Fruit fly (Drosophila melanogaster) whole organism, pupa: ENCODE data around the gene CG2247.
A peak's percentile ranks its signal among the peaks of the same experiment; 100 is the strongest.
"Not testable (repeated sequence)": the region's sequence is repeated elsewhere in the genome, so short reads cannot be mapped to it uniquely, and the experiment has no call there.

ENCODE experiments used
- CG10348 ChIP-seq: fragments of 200-800 bp; sonication (Bioruptor generic); IDR thresholded peaks from 2 replicates; pipeline ENCODE4 v1.3.6; 2022; ENCODE audit warnings: missing biosample characterization, missing genetic modification characterization
- CG12605 ChIP-seq: fragments of 200-800 bp; sonication (Bioruptor generic); IDR thresholded peaks from 2 replicates; pipeline ENCODE4 v1.3.6; 2022; ENCODE audit warnings: missing biosample characterization, missing genetic modification characterization
- CG13204 ChIP-seq: fragments of 200-800 bp; sonication (Bioruptor generic); optimal IDR thresholded peaks from 2 replicates; lab custom pipeline; 2018; ENCODE audit warnings: missing biosample characterization, mild to moderate bottlenecking, missing genetic modification characterization, moderate library complexity
- CG14655 ChIP-seq: fragments of 200-800 bp; sonication (Bioruptor generic); optimal IDR thresholded peaks from 3 replicates; lab custom pipeline; 2017; ENCODE audit warnings: mild to moderate bottlenecking, missing biosample characterization, missing genetic modification reagents, missing genetic modification characterization
- CG15710 ChIP-seq: fragments of 200-800 bp; sonication (Bioruptor generic); optimal IDR thresholded peaks from 2 replicates; lab custom pipeline; 2018; ENCODE audit warnings: missing biosample characterization, mild to moderate bottlenecking, missing genetic modification characterization, moderate library complexity
- CG17806 ChIP-seq: fragments of 200-800 bp; sonication (Bioruptor generic); optimal IDR thresholded peaks from 2 replicates; lab custom pipeline; 2018; ENCODE audit warnings: missing biosample characterization, mild to moderate bottlenecking, missing genetic modification characterization, moderate library complexity
- CG32121 ChIP-seq: fragments of 200-800 bp; sonication (Bioruptor generic); IDR thresholded peaks from 2 replicates; pipeline ENCODE4 v1.3.6; 2022; ENCODE audit warnings: missing biosample characterization, missing genetic modification characterization
- CG34367 ChIP-seq: fragments of 200-800 bp; sonication (Bioruptor generic); optimal IDR thresholded peaks from 2 replicates; lab custom pipeline; 2018; ENCODE audit warnings: missing biosample characterization, mild to moderate bottlenecking, missing genetic modification characterization
- CG4496 ChIP-seq: fragments of 200-800 bp; sonication (Bioruptor generic); IDR thresholded peaks from 3 replicates; pipeline ENCODE4 v1.3.6; 2022; ENCODE audit warnings: missing biosample characterization, missing genetic modification characterization
- CG8159 ChIP-seq: fragments of 200-800 bp; sonication (Bioruptor generic); optimal IDR thresholded peaks from 3 replicates; lab custom pipeline; 2018; ENCODE audit warnings: missing biosample characterization, mild to moderate bottlenecking, missing genetic modification characterization, moderate library complexity
- CG8301 ChIP-seq: fragments of 200-800 bp; sonication (Bioruptor generic); optimal IDR thresholded peaks from 2 replicates; lab custom pipeline; 2018; ENCODE audit warnings: missing biosample characterization, mild to moderate bottlenecking, missing genetic modification characterization
- CG9948 ChIP-seq: fragments of 200-800 bp; sonication (Bioruptor generic); optimal IDR thresholded peaks from 2 replicates; lab custom pipeline; 2018; ENCODE audit warnings: missing biosample characterization, mild to moderate bottlenecking, missing genetic modification characterization, moderate library complexity
- D1 ChIP-seq: fragments of 200-800 bp; sonication (Bioruptor generic); optimal IDR thresholded peaks from 2 replicates; lab custom pipeline; 2018; ENCODE audit warnings: missing biosample characterization, mild to moderate bottlenecking, missing genetic modification characterization, moderate library complexity
- EcR ChIP-seq: fragments of 200-800 bp; sonication (Bioruptor generic); optimal IDR thresholded peaks from 3 replicates; lab custom pipeline; 2019; ENCODE audit warnings: missing biosample characterization, missing genetic modification characterization, mild to moderate bottlenecking, moderate library complexity, missing genetic modification reagents
- Ets98B ChIP-seq: fragments of 200-800 bp; sonication (Bioruptor generic); IDR thresholded peaks from 2 replicates; pipeline ENCODE4 v1.3.6; 2022; ENCODE audit warnings: missing biosample characterization, missing genetic modification characterization
- Pif1A ChIP-seq: fragments of 200-800 bp; sonication (Bioruptor generic); optimal IDR thresholded peaks from 3 replicates; lab custom pipeline; 2016; ENCODE audit warnings: missing biosample characterization, missing genetic modification characterization
- Pif1B ChIP-seq: fragments of 200-800 bp; sonication (Bioruptor generic); optimal IDR thresholded peaks from 3 replicates; lab custom pipeline; 2016; ENCODE audit warnings: missing biosample characterization, missing genetic modification characterization
- Snoo ChIP-seq: fragments of 200-800 bp; sonication (Bioruptor generic); optimal IDR thresholded peaks from 3 replicates; lab custom pipeline; 2017; ENCODE audit warnings: missing biosample characterization, mild to moderate bottlenecking, missing genetic modification characterization, inconsistent platforms
- fd96Ca ChIP-seq: fragments of 200-800 bp; sonication (Bioruptor generic); IDR thresholded peaks from 3 replicates; pipeline ENCODE4 v1.3.6; 2022; ENCODE audit warnings: missing biosample characterization, missing genetic modification characterization
- gl ChIP-seq: fragments of 200-800 bp; sonication (Bioruptor generic); optimal IDR thresholded peaks from 2 replicates; lab custom pipeline; 2018; ENCODE audit warnings: missing biosample characterization, mild to moderate bottlenecking, missing genetic modification characterization
- rn ChIP-seq: fragments of 200-800 bp; sonication (Bioruptor generic); IDR thresholded peaks from 2 replicates; pipeline ENCODE4 v1.3.6; 2022; ENCODE audit warnings: missing biosample characterization, missing genetic modification characterization

Gene CG2247

dm6 chrX:11601408-11601807 lies 10.0 kb downstream of the CG2247 start:
- TF ChIP-seq CG4496 (GFP tag; lab: Robert Waterston, UW) (no peak), CG15710 (tag; lab: Kevin White, UChicago) (no peak), CG32121 (GFP tag; lab: Robert Waterston, UW) (no peak), gl (tag; lab: Kevin White, UChicago) (no peak), CG8159 (tag; lab: Kevin White, UChicago) (no peak), CG14655 (GFP tag; lab: Kevin White, UChicago) (no peak), CG12605 (GFP tag; lab: Robert Waterston, UW) (0 out of 2 replicates have a peak, but pooled peaks have one; percentile 22)

dm6 chrX:11600795-11601358 lies 10.6 kb downstream of the CG2247 start:
- TF ChIP-seq gl (tag; lab: Kevin White, UChicago), result no peak
- no peak for TF ChIP-seq D1 (tag; lab: Kevin White, UChicago)
- no peak for TF ChIP-seq CG32121 (GFP tag; lab: Robert Waterston, UW)
- TF ChIP-seq CG10348 (GFP tag; lab: Robert Waterston, UW), result no peak
- TF ChIP-seq CG8159 (tag; lab: Kevin White, UChicago), result no peak
- peak; percentile 67 for TF ChIP-seq EcR (GFP tag; lab: Kevin White, UChicago)
- TF ChIP-seq CG4496 (GFP tag; lab: Robert Waterston, UW), result peak; percentile 31; the same call in 2 of the 3 replicates
- TF ChIP-seq rn (GFP tag; lab: Robert Waterston, UW), result no peak
- TF ChIP-seq CG9948 (tag; lab: Kevin White, UChicago), result no peak
- peak; percentile 27 for TF ChIP-seq CG17806 (tag; lab: Kevin White, UChicago)
- TF ChIP-seq CG14655 (GFP tag; lab: Kevin White, UChicago), result no peak
- peak; percentile 63 for TF ChIP-seq Pif1A
- TF ChIP-seq fd96Ca (GFP tag; lab: Robert Waterston, UW), result peak; percentile 49; the same call in 1 of the 3 replicates
- peak; percentile 55 for TF ChIP-seq Pif1B
- no peak for TF ChIP-seq CG13204 (GFP tag; lab: Kevin White, UChicago)
- TF ChIP-seq Snoo (tag; lab: Kevin White, UChicago), result peak; percentile 6
- TF ChIP-seq CG8301 (tag; lab: Kevin White, UChicago), result peak; percentile 15
- no peak for TF ChIP-seq Ets98B (GFP tag; lab: Robert Waterston, UW)
- TF ChIP-seq CG15710 (tag; lab: Kevin White, UChicago), result peak; percentile 25
- TF ChIP-seq CG34367 (tag; lab: Kevin White, UChicago), result no peak
- no peak; the same call in 1 of the 2 replicates for TF ChIP-seq CG12605 (GFP tag; lab: Robert Waterston, UW)

dm6 chrX:11599589-11599988 lies 11.9 kb downstream of the CG2247 start, which contains the start of gene rho-4:
rho-4 (plus strand) TSS chrX:11599838.
- TF ChIP-seq gl (tag; lab: Kevin White, UChicago); EcR (GFP tag; lab: Kevin White, UChicago); Ets98B (GFP tag; lab: Robert Waterston, UW): not testable (repeated sequence)

dm6 chrX:11584075-11584474 lies 27.4 kb downstream of the CG2247 start, which contains the start of gene pkm:
pkm (minus strand) TSS chrX:11584175.
- TF ChIP-seq Pif1A, result no peak
- no peak for TF ChIP-seq EcR (GFP tag; lab: Kevin White, UChicago)
- no peak for TF ChIP-seq fd96Ca (GFP tag; lab: Robert Waterston, UW)
- no peak for TF ChIP-seq CG17806 (tag; lab: Kevin White, UChicago)
- no peak for TF ChIP-seq CG12605 (GFP tag; lab: Robert Waterston, UW)
- TF ChIP-seq CG13204 (GFP tag; lab: Kevin White, UChicago), result no peak
- no peak for TF ChIP-seq CG8301 (tag; lab: Kevin White, UChicago)
- no peak for TF ChIP-seq CG14655 (GFP tag; lab: Kevin White, UChicago)
- TF ChIP-seq CG32121 (GFP tag; lab: Robert Waterston, UW), result no peak
- no peak for TF ChIP-seq D1 (tag; lab: Kevin White, UChicago)
- no peak for TF ChIP-seq CG34367 (tag; lab: Kevin White, UChicago)
- TF ChIP-seq Ets98B (GFP tag; lab: Robert Waterston, UW), result no peak
- no peak for TF ChIP-seq CG10348 (GFP tag; lab: Robert Waterston, UW)
- TF ChIP-seq CG8159 (tag; lab: Kevin White, UChicago), result no peak
- no peak for TF ChIP-seq Snoo (tag; lab: Kevin White, UChicago)
- TF ChIP-seq, all 21 proteins: peak for 0

dm6 chrX:11580200-11580840 lies 31.1 kb downstream of the CG2247 start, which contains the start of gene nod:
nod (plus strand) TSS chrX:11580772.
- TF ChIP-seq CG4496 (GFP tag; lab: Robert Waterston, UW) (0 out of 3 replicates have a peak, but pooled peaks have one; percentile 45), CG15710 (tag; lab: Kevin White, UChicago) (peak; percentile 9), CG12605 (GFP tag; lab: Robert Waterston, UW) (0 out of 2 replicates have a peak, but pooled peaks have one; percentile 21), gl (tag; lab: Kevin White, UChicago) (no peak), CG17806 (tag; lab: Kevin White, UChicago) (peak; percentile 35), CG34367 (tag; lab: Kevin White, UChicago) (peak; percentile 2), CG8301 (tag; lab: Kevin White, UChicago) (peak; percentile 4), Pif1A (no peak), D1 (tag; lab: Kevin White, UChicago) (no peak), Snoo (tag; lab: Kevin White, UChicago) (peak; percentile 31), CG13204 (GFP tag; lab: Kevin White, UChicago) (no peak), CG32121 (GFP tag; lab: Robert Waterston, UW) (peak; percentile 47; the same call in 1 of the 2 replicates), CG8159 (tag; lab: Kevin White, UChicago) (peak; percentile 35), CG9948 (tag; lab: Kevin White, UChicago) (peak; percentile 27), fd96Ca (GFP tag; lab: Robert Waterston, UW) (0 out of 3 replicates have a peak, but pooled peaks have one; percentile 55)
